Worm (Caenorhabditis elegans) whole organism, late embryonic: ENCODE data around the gene C04E12.4.

Experiments
- ceh-18 ChIP-seq: sonication (generic microtip); optimal IDR thresholded peaks from 2 replicates; lab custom pipeline; 2016; ENCODE audit warnings: missing genetic modification characterization, missing compliant biosample characterization
- ceh-30 ChIP-seq: fragments of 150-350 bp; optimal IDR thresholded peaks from 2 replicates; lab custom pipeline; 2014; ENCODE audit warnings: missing biosample characterization, missing genetic modification characterization
- ceh-9 ChIP-seq: sonication (generic microtip); optimal IDR thresholded peaks from 2 replicates; lab custom pipeline; 2016; ENCODE audit warnings: mild to moderate bottlenecking, missing genetic modification characterization, inconsistent platforms, missing compliant biosample characterization
- fkh-10 ChIP-seq: fragments of 150-350 bp; optimal IDR thresholded peaks from 2 replicates; lab custom pipeline; 2014; ENCODE audit warnings: missing biosample characterization, missing genetic modification reagents, missing genetic modification characterization
- hlh-13 ChIP-seq: fragments of 200-800 bp; sonication (Bioruptor generic); optimal IDR thresholded peaks from 2 replicates; lab custom pipeline; 2018; ENCODE audit warnings: mild to moderate bottlenecking, missing genetic modification characterization, missing compliant biosample characterization
- lim-6 ChIP-seq: sonication (generic microtip); optimal IDR thresholded peaks from 2 replicates; lab custom pipeline; 2016; ENCODE audit warnings: missing genetic modification characterization, missing compliant biosample characterization
- nhr-11 ChIP-seq: fragments of 150-350 bp; optimal IDR thresholded peaks from 2 replicates; lab custom pipeline; 2014; ENCODE audit warnings: missing biosample characterization, missing genetic modification characterization
- npax-4 ChIP-seq: sonication (generic microtip); optimal IDR thresholded peaks from 2 replicates; lab custom pipeline; 2016; ENCODE audit warnings: missing genetic modification characterization, missing compliant biosample characterization
- pqm-1 ChIP-seq: sonication (generic microtip); optimal IDR thresholded peaks from 2 replicates; lab custom pipeline; 2016; ENCODE audit warnings: missing genetic modification characterization, missing compliant biosample characterization
- unc-86 ChIP-seq: sonication (generic microtip); optimal IDR thresholded peaks from 2 replicates; lab custom pipeline; 2016; ENCODE audit warnings: missing genetic modification characterization, missing compliant biosample characterization

DNA sequence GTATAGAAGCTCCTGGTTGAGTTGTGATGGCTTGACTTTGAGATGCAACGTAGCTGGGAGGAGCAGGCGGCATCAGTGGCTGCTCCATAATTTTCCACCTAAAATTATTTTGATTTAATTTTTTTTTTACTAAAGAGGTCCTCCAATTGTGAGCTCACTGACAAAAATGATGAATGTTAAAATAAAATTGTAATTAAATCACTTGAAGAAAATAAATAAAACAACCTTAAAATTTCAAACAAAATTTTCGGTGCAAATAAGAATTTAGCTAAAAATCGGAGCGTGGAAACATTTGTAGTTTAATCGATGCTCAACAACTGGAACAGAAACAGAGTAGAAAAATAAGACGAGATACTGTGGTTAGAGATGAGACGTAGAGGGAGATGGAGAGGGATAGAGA, 5.5 kb upstream of the C04E12.4 start, which contains the start of gene scrm-3:
- TF ChIP-seq lim-6 (tag; lab: Kevin White, UChicago) (no peak), pqm-1 (tag; lab: Kevin White, UChicago) (no peak), fkh-10 (no peak), ceh-30 (no peak), nhr-11 (tag; lab: Kevin White, UChicago) (no peak), hlh-13 (GFP tag; lab: Kevin White, UChicago) (no peak), ceh-9 (tag; lab: Kevin White, UChicago) (no peak), npax-4 (tag; lab: Kevin White, UChicago) (no peak), ceh-18 (no peak), unc-86 (tag; lab: Kevin White, UChicago) (no peak)
